Worm (Caenorhabditis elegans): ENCODE data around the gene swt-1.

ce11 chrIV:261607-262006 is 45.7 kb upstream of the swt-1 start, which contains the start of gene pqbp-1.1:
- no peak for TF ChIP-seq ama-1 (optimal IDR thresholded peaks at IDR 0.05)
- no peak for TF ChIP-seq nhr-6 (tag; optimal IDR thresholded peaks at IDR 0.05)
- TF ChIP-seq elt-1 (tag; optimal IDR thresholded peaks at IDR 0.05) = no peak

All from whole organism, L2 larva.